Worm (Caenorhabditis elegans) whole organism, L4 larva: ENCODE results near the gene C14C10.10.

Source experiments
- D1046.2 ChIP-seq: fragments of 200-800 bp; sonication (Bioruptor generic); IDR thresholded peaks from 2 replicates; pipeline ENCODE4 v1.3.6; 2022; ENCODE audit warnings: missing genetic modification characterization, missing compliant biosample characterization
- F10B5.3 ChIP-seq: sonication (generic microtip); optimal IDR thresholded peaks from 2 replicates; lab custom pipeline; 2016; ENCODE audit warnings: mild to moderate bottlenecking, missing genetic modification characterization, missing compliant biosample characterization
- F49E8.2 ChIP-seq: sonication (generic microtip); optimal IDR thresholded peaks from 2 replicates; lab custom pipeline; 2016; ENCODE audit warnings: missing compliant biosample characterization, mild to moderate bottlenecking, missing genetic modification characterization, borderline replicate concordance
- R02D3.7 ChIP-seq: fragments of 150-350 bp; sonication (generic microtip); optimal IDR thresholded peaks from 3 replicates; lab custom pipeline; 2014; ENCODE audit warnings: missing biosample characterization, missing genetic modification characterization
- T26A8.4 ChIP-seq: fragments of 200-800 bp; sonication (Bioruptor generic); IDR thresholded peaks from 2 replicates; pipeline ENCODE4 v1.3.6; 2022; ENCODE audit warnings: missing genetic modification characterization, missing compliant biosample characterization
- Y105C5A.15 ChIP-seq: fragments of 200-800 bp; sonication (Bioruptor generic); IDR thresholded peaks from 2 replicates; pipeline ENCODE4 v1.3.6; 2022; ENCODE audit warnings: missing genetic modification characterization, missing compliant biosample characterization
- Y5F2A.4 ChIP-seq: fragments of 200-800 bp; sonication (Bioruptor generic); optimal IDR thresholded peaks from 2 replicates; lab custom pipeline; 2018; ENCODE audit warnings: mild to moderate bottlenecking, missing genetic modification characterization, missing compliant biosample characterization
- Y75B8A.6 ChIP-seq: fragments of 200-800 bp; sonication (Bioruptor generic); IDR thresholded peaks from 2 replicates; pipeline ENCODE4 v1.3.6; 2022; ENCODE audit warnings: missing genetic modification reagents, missing genetic modification characterization, missing compliant biosample characterization
- ZK337.2 ChIP-seq: fragments of 200-800 bp; sonication (Bioruptor generic); IDR thresholded peaks from 2 replicates; pipeline ENCODE4 v1.3.6; 2022; ENCODE audit warnings: missing genetic modification reagents, missing genetic modification characterization, missing compliant biosample characterization
- ZK546.5 ChIP-seq, 2 experiments: sonication (generic microtip); optimal IDR thresholded peaks; 2 replicates each; lab custom pipeline; 2017; ENCODE audit warnings: missing biosample characterization in 2 of 2, missing genetic modification characterization in 2 of 2
- aly-2 ChIP-seq: sonication (generic microtip); optimal IDR thresholded peaks from 2 replicates; lab custom pipeline; 2018; ENCODE audit warnings: missing biosample characterization, missing genetic modification characterization
- ama-1 ChIP-seq: fragments of 150-350 bp; optimal IDR thresholded peaks from 2 replicates; lab custom pipeline; 2014; ENCODE audit warnings: inconsistent platforms, mixed read lengths
- attf-4 ChIP-seq: sonication (generic microtip); optimal IDR thresholded peaks from 3 replicates; lab custom pipeline; 2017; ENCODE audit warnings: missing biosample characterization, missing genetic modification characterization
- ceh-20 ChIP-seq: fragments of 200-800 bp; sonication (Bioruptor generic); IDR thresholded peaks from 2 replicates; pipeline ENCODE4 v1.3.6; 2022; ENCODE audit warnings: missing genetic modification reagents, missing genetic modification characterization, missing compliant biosample characterization
- ceh-62 ChIP-seq: sonication (generic microtip); optimal IDR thresholded peaks from 2 replicates; lab custom pipeline; 2017; ENCODE audit warnings: missing biosample characterization, missing genetic modification characterization
- ceh-82 ChIP-seq: sonication (generic microtip); optimal IDR thresholded peaks from 2 replicates; lab custom pipeline; 2017; ENCODE audit warnings: missing biosample characterization, missing genetic modification characterization
- daf-12 ChIP-seq: fragments of 150-350 bp; optimal IDR thresholded peaks from 2 replicates; lab custom pipeline; 2014; ENCODE audit warnings: missing biosample characterization, missing genetic modification reagents, missing genetic modification characterization
- daf-19 ChIP-seq: fragments of 200-800 bp; sonication (Bioruptor generic); conservative IDR thresholded peaks from 2 replicates; pipeline ENCODE4 v1.3.6; 2022; ENCODE audit warnings: missing genetic modification characterization, missing compliant biosample characterization
- daf-8 ChIP-seq: fragments of 200-800 bp; sonication (Bioruptor generic); IDR thresholded peaks from 2 replicates; pipeline ENCODE4 v1.3.6; 2022; ENCODE audit warnings: missing genetic modification characterization, missing compliant biosample characterization
- dmd-9 ChIP-seq: fragments of 200-800 bp; sonication (Bioruptor generic); IDR thresholded peaks from 2 replicates; pipeline ENCODE4 v1.3.6; 2022; ENCODE audit warnings: missing genetic modification reagents, missing genetic modification characterization, missing compliant biosample characterization
- dpl-1 ChIP-seq: fragments of 150-350 bp; optimal IDR thresholded peaks from 2 replicates; lab custom pipeline; 2014; ENCODE audit warnings: missing biosample characterization, missing genetic modification reagents, missing genetic modification characterization
- fkh-10 ChIP-seq: fragments of 150-350 bp; optimal IDR thresholded peaks from 2 replicates; lab custom pipeline; 2014; ENCODE audit warnings: missing biosample characterization, missing genetic modification reagents, missing genetic modification characterization
- gei-8 ChIP-seq: fragments of 200-800 bp; sonication (Bioruptor generic); optimal IDR thresholded peaks from 2 replicates; lab custom pipeline; 2018; ENCODE audit warnings: mild to moderate bottlenecking, missing genetic modification characterization, missing compliant biosample characterization
- hlh-11 ChIP-seq: fragments of 200-800 bp; sonication (Bioruptor generic); optimal IDR thresholded peaks from 2 replicates; lab custom pipeline; 2018; ENCODE audit warnings: mild to moderate bottlenecking, missing genetic modification characterization, missing compliant biosample characterization
- hlh-30 ChIP-seq: sonication (generic microtip); optimal IDR thresholded peaks from 2 replicates; lab custom pipeline; 2017; ENCODE audit warnings: antibody characterized with exemption, mild to moderate bottlenecking, missing genetic modification characterization, missing compliant biosample characterization; ENCODE audit not compliant: insufficient read depth
- jun-1 ChIP-seq: fragments of 150-350 bp; optimal IDR thresholded peaks from 2 replicates; lab custom pipeline; 2014; ENCODE audit warnings: missing biosample characterization, missing genetic modification reagents, missing genetic modification characterization
- lin-1 ChIP-seq: fragments of 200-800 bp; sonication (Bioruptor generic); IDR thresholded peaks from 2 replicates; pipeline ENCODE4 v1.3.6; 2022; ENCODE audit warnings: missing genetic modification reagents, missing genetic modification characterization, missing compliant biosample characterization
- lin-38 ChIP-seq: fragments of 200-800 bp; sonication (Bioruptor generic); IDR thresholded peaks from 2 replicates; pipeline ENCODE4 v1.3.6; 2022; ENCODE audit warnings: missing genetic modification reagents, missing genetic modification characterization, missing compliant biosample characterization
- lin-39 ChIP-seq: fragments of 150-350 bp; optimal IDR thresholded peaks from 2 replicates; lab custom pipeline; 2014; ENCODE audit warnings: missing biosample characterization, missing genetic modification reagents, missing genetic modification characterization
- lir-3 ChIP-seq: sonication (generic microtip); optimal IDR thresholded peaks from 2 replicates; lab custom pipeline; 2016; ENCODE audit warnings: mild to moderate bottlenecking, missing genetic modification characterization, missing compliant biosample characterization
- madf-9 ChIP-seq: fragments of 200-800 bp; sonication (Bioruptor generic); conservative IDR thresholded peaks from 2 replicates; pipeline ENCODE4 v1.3.6; 2022; ENCODE audit warnings: missing genetic modification reagents, missing genetic modification characterization, missing compliant biosample characterization
- mdl-1 ChIP-seq, 2 experiments: fragments of 150-350 bp in 1 of 2; sonication (generic microtip) in 1 of 2; optimal IDR thresholded peaks; 2 replicates each; lab custom pipeline; 2014 to 2017; ENCODE audit warnings: missing biosample characterization in 2 of 2, missing genetic modification characterization in 2 of 2
- mdt-29 ChIP-seq: fragments of 200-800 bp; sonication (Bioruptor generic); IDR thresholded peaks from 2 replicates; pipeline ENCODE4 v1.3.6; 2022; ENCODE audit warnings: missing genetic modification reagents, missing genetic modification characterization, missing compliant biosample characterization
- mxl-2 ChIP-seq: fragments of 200-800 bp; sonication (Bioruptor generic); conservative IDR thresholded peaks from 2 replicates; pipeline ENCODE4 v1.3.6; 2022; ENCODE audit warnings: missing genetic modification reagents, missing genetic modification characterization, missing compliant biosample characterization
- nhr-10 ChIP-seq: fragments of 150-350 bp; optimal IDR thresholded peaks from 2 replicates; lab custom pipeline; 2014; ENCODE audit warnings: missing biosample characterization, missing genetic modification characterization
- nhr-11 ChIP-seq: fragments of 150-350 bp; optimal IDR thresholded peaks from 2 replicates; lab custom pipeline; 2014; ENCODE audit warnings: missing biosample characterization, missing genetic modification characterization
- nhr-111 ChIP-seq: fragments of 200-800 bp; sonication (Bioruptor generic); optimal IDR thresholded peaks from 2 replicates; lab custom pipeline; 2018; ENCODE audit warnings: mild to moderate bottlenecking, missing genetic modification characterization, missing compliant biosample characterization
- nhr-237 ChIP-seq: sonication (generic microtip); optimal IDR thresholded peaks from 2 replicates; lab custom pipeline; 2017; ENCODE audit warnings: missing biosample characterization, missing genetic modification characterization
- nhr-28 ChIP-seq: fragments of 150-350 bp; optimal IDR thresholded peaks from 2 replicates; lab custom pipeline; 2014; ENCODE audit warnings: missing biosample characterization, missing genetic modification characterization
- nhr-42 ChIP-seq: fragments of 200-800 bp; sonication (Bioruptor generic); IDR thresholded peaks from 2 replicates; pipeline ENCODE4 v1.3.6; 2022; ENCODE audit warnings: missing genetic modification characterization, missing compliant biosample characterization
- nhr-48 ChIP-seq: sonication (generic microtip); optimal IDR thresholded peaks from 2 replicates; lab custom pipeline; 2016; ENCODE audit warnings: mild to moderate bottlenecking, missing genetic modification characterization, missing compliant biosample characterization
- pqm-1 ChIP-seq: sonication (generic microtip); optimal IDR thresholded peaks from 2 replicates; lab custom pipeline; 2017; ENCODE audit warnings: missing biosample characterization, missing genetic modification characterization
- sdz-12 ChIP-seq: fragments of 200-800 bp; sonication (Bioruptor generic); optimal IDR thresholded peaks from 2 replicates; lab custom pipeline; 2018; ENCODE audit warnings: mild to moderate bottlenecking, missing genetic modification characterization, missing compliant biosample characterization
- set-16 ChIP-seq: fragments of 200-800 bp; sonication (Bioruptor generic); IDR thresholded peaks from 2 replicates; pipeline ENCODE4 v1.3.6; 2022; ENCODE audit warnings: missing genetic modification reagents, missing genetic modification characterization, missing compliant biosample characterization
- skn-1 ChIP-seq: fragments of 150-350 bp; optimal IDR thresholded peaks from 2 replicates; lab custom pipeline; 2014; ENCODE audit warnings: missing biosample characterization, missing genetic modification characterization
- spr-3 ChIP-seq: fragments of 200-800 bp; sonication (Bioruptor generic); optimal IDR thresholded peaks from 2 replicates; lab custom pipeline; 2018; ENCODE audit warnings: mild to moderate bottlenecking, missing genetic modification characterization, missing compliant biosample characterization
- tag-97 ChIP-seq: fragments of 200-800 bp; sonication (Bioruptor generic); IDR thresholded peaks from 2 replicates; pipeline ENCODE4 v1.3.6; 2022; ENCODE audit warnings: missing genetic modification characterization, missing compliant biosample characterization
- unc-130 ChIP-seq: sonication (generic microtip); optimal IDR thresholded peaks from 2 replicates; lab custom pipeline; 2016; ENCODE audit warnings: missing genetic modification reagents, missing genetic modification characterization, missing compliant biosample characterization
- unc-39 ChIP-seq: sonication (generic microtip); optimal IDR thresholded peaks from 2 replicates; lab custom pipeline; 2017; ENCODE audit warnings: missing biosample characterization, missing genetic modification characterization
- vab-7 ChIP-seq: fragments of 200-800 bp; sonication (Bioruptor generic); IDR thresholded peaks from 2 replicates; pipeline ENCODE4 v1.3.6; 2022; ENCODE audit warnings: missing genetic modification reagents, missing genetic modification characterization, missing compliant biosample characterization
- zag-1 ChIP-seq: fragments of 150-350 bp; optimal IDR thresholded peaks from 2 replicates; lab custom pipeline; 2014; ENCODE audit warnings: missing biosample characterization, missing genetic modification characterization
- zfp-2 ChIP-seq: sonication (generic microtip); optimal IDR thresholded peaks from 2 replicates; lab custom pipeline; 2016; ENCODE audit warnings: mild to moderate bottlenecking, missing genetic modification characterization, missing compliant biosample characterization
- zfp-3 ChIP-seq: fragments of 200-800 bp; sonication (Bioruptor generic); conservative IDR thresholded peaks from 2 replicates; pipeline ENCODE4 v1.3.6; 2022; ENCODE audit warnings: missing genetic modification reagents, missing genetic modification characterization, missing compliant biosample characterization

Gene C14C10.10

DNA sequence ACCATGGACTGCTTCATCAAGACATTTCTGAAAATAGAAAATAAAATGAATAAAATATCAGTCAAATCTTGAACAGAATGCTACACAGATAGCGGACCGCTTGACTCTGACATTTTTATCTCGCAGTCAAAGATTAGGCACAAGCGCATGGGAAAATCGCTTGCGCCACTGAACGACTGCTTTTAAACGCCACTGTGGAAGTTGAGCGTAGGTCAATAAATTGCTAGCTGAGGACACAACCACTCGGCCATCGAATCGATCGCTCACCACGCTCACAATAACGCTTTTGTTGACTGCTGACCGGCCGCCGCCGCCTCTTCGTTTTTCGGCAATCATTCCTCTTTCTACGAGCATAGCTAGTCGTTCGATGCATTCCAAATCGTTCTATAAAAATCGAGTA is 2.1 kb downstream of the C14C10.10 start (continued):
- TF ChIP-seq ama-1 (no peak), madf-9 (peak; percentile 53; the same call in 1 of the 2 replicates), ceh-62 (tag; lab: Kevin White, UChicago) (no peak), tag-97 (no peak), lir-3 (peak; percentile 13), attf-4 (tag; lab: Kevin White, UChicago) (no peak), Y75B8A.6 (GFP tag; lab: Robert Waterston, UW) (peak; percentile 60; the same call in 1 of the 2 replicates), Y105C5A.15 (GFP tag; lab: Robert Waterston, UW) (no peak), T26A8.4 (GFP tag; lab: Robert Waterston, UW) (peak; percentile 67; the same call in 1 of the 2 replicates), nhr-42 (GFP tag; lab: Robert Waterston, UW) (no peak), ZK337.2 (GFP tag; lab: Robert Waterston, UW) (no peak), nhr-28 (tag; lab: Kevin White, UChicago) (peak; percentile 43), daf-8 (no peak), D1046.2 (GFP tag; lab: Robert Waterston, UW) (peak; percentile 83), zfp-3 (GFP tag; lab: Robert Waterston, UW) (no peak; the same call in 1 of the 2 replicates), zag-1 (tag; lab: Kevin White, UChicago) (no peak), aly-2 (no peak), R02D3.7 (no peak), fkh-10 (GFP tag; lab: Kevin White, UChicago) (no peak), daf-19 (GFP tag; lab: Robert Waterston, UW) (no peak), ceh-20 (GFP tag; lab: Robert Waterston, UW) (0 out of 2 replicates have a peak, but pooled peaks have one; percentile 22), F10B5.3 (tag; lab: Kevin White, UChicago) (peak; percentile 24), daf-12 (no peak), mdl-1 (tag; optimal IDR thresholded peaks at IDR 0.05; lab: Kevin White, UChicago) (peak in 1 of 2 experiments; percentile 24), sdz-12 (GFP tag; lab: Kevin White, UChicago) (no peak), vab-7 (GFP tag; lab: Robert Waterston, UW) (no peak; the same call in 1 of the 2 replicates), ceh-82 (tag; lab: Kevin White, UChicago) (no peak), set-16 (GFP tag; lab: Robert Waterston, UW) (0 out of 2 replicates have a peak, but pooled peaks have one; percentile 15), lin-1 (GFP tag; lab: Robert Waterston, UW) (peak; percentile 66; the same call in 1 of the 2 replicates), nhr-48 (tag; lab: Kevin White, UChicago) (peak; percentile 34), Y5F2A.4 (GFP tag; lab: Kevin White, UChicago) (peak; percentile 7), F49E8.2 (peak; percentile 53), ZK546.5 (tag; optimal IDR thresholded peaks at IDR 0.05; lab: Kevin White, UChicago) (no peak), mxl-2 (GFP tag; lab: Robert Waterston, UW) (no peak), nhr-237 (tag; lab: Kevin White, UChicago) (no peak), mdt-29 (no peak), lin-38 (GFP tag; lab: Robert Waterston, UW) (peak; percentile 65), dmd-9 (GFP tag; lab: Robert Waterston, UW) (0 out of 2 replicates have a peak, but pooled peaks have one; percentile 9), nhr-11 (tag; lab: Kevin White, UChicago) (no peak), dpl-1 (GFP tag; lab: Kevin White, UChicago) (no peak), nhr-111 (peak; percentile 48), lin-39 (no peak), hlh-11 (peak; percentile 47), hlh-30 (tag; lab: Kevin White, UChicago) (no peak), skn-1 (tag; lab: Kevin White, UChicago) (no peak), gei-8 (GFP tag; lab: Kevin White, UChicago) (peak; percentile 33), unc-39 (tag; lab: Kevin White, UChicago) (no peak), zfp-2 (tag; lab: Kevin White, UChicago) (no peak), spr-3 (GFP tag; lab: Kevin White, UChicago) (peak; percentile 17), unc-130 (GFP tag; lab: Kevin White, UChicago) (peak; percentile 30), nhr-10 (tag; lab: Kevin White, UChicago) (no peak), pqm-1 (tag; lab: Kevin White, UChicago) (no peak), jun-1 (tag; lab: Kevin White, UChicago) (no peak)
